Worm (Caenorhabditis elegans) whole organism, early embryonic: Measurements from ENCODE around the gene R06F6.14.

ENCODE experiments used
- B0310.2 ChIP-seq: sonication (generic microtip); optimal IDR thresholded peaks from 2 replicates; lab custom pipeline; 2016; ENCODE audit warnings: mild to moderate bottlenecking, missing genetic modification characterization, missing compliant biosample characterization
- F13C5.2 ChIP-seq: sonication (generic microtip); optimal IDR thresholded peaks from 2 replicates; lab custom pipeline; 2017; ENCODE audit warnings: mild to moderate bottlenecking, missing genetic modification characterization, inconsistent platforms, missing compliant biosample characterization
- aly-1 ChIP-seq: sonication (generic microtip); optimal IDR thresholded peaks from 2 replicates; lab custom pipeline; 2016; ENCODE audit warnings: missing genetic modification characterization, missing compliant biosample characterization
- ama-1 ChIP-seq: fragments of 150-350 bp; optimal IDR thresholded peaks from 2 replicates; lab custom pipeline; 2014
- ceh-13 ChIP-seq: fragments of 200-800 bp; sonication (Bioruptor generic); optimal IDR thresholded peaks from 2 replicates; lab custom pipeline; 2018; ENCODE audit warnings: mild to moderate bottlenecking, missing genetic modification characterization, missing compliant biosample characterization
- ceh-36 ChIP-seq: sonication (generic microtip); optimal IDR thresholded peaks from 2 replicates; lab custom pipeline; 2016; ENCODE audit warnings: missing genetic modification characterization, inconsistent platforms, missing compliant biosample characterization
- ets-7 ChIP-seq: sonication (generic microtip); optimal IDR thresholded peaks from 2 replicates; lab custom pipeline; 2016; ENCODE audit warnings: missing genotype, missing genetic modification characterization, missing compliant biosample characterization
- flt-1 ChIP-seq: fragments of 200-800 bp; sonication (Bioruptor generic); IDR thresholded peaks from 2 replicates; pipeline ENCODE4 v1.3.6; 2022; ENCODE audit warnings: missing genetic modification characterization, missing compliant biosample characterization
- hmbx-1 ChIP-seq: sonication (generic microtip); optimal IDR thresholded peaks from 2 replicates; lab custom pipeline; 2016; ENCODE audit warnings: mild to moderate bottlenecking, missing genetic modification characterization, missing compliant biosample characterization
- hmg-4 ChIP-seq: fragments of 200-800 bp; sonication (Bioruptor generic); optimal IDR thresholded peaks from 2 replicates; lab custom pipeline; 2018; ENCODE audit warnings: mild to moderate bottlenecking, missing genetic modification characterization, missing compliant biosample characterization
- hnd-1 ChIP-seq: sonication (generic microtip); optimal IDR thresholded peaks from 2 replicates; lab custom pipeline; 2016; ENCODE audit warnings: missing genetic modification characterization, missing compliant biosample characterization
- pes-1 ChIP-seq: fragments of 200-800 bp; sonication (Bioruptor generic); IDR thresholded peaks from 2 replicates; pipeline ENCODE4 v1.3.6; 2022; ENCODE audit warnings: missing genetic modification reagents, missing genetic modification characterization, missing compliant biosample characterization
- scrt-1 ChIP-seq: fragments of 200-800 bp; sonication (Bioruptor generic); IDR thresholded peaks from 2 replicates; pipeline ENCODE4 v1.3.6; 2022; ENCODE audit warnings: missing genetic modification characterization, missing compliant biosample characterization
- sea-1 ChIP-seq: fragments of 200-800 bp; sonication (Bioruptor generic); conservative IDR thresholded peaks from 2 replicates; pipeline ENCODE4 v1.3.6; 2022; ENCODE audit warnings: missing genetic modification characterization, missing compliant biosample characterization
- tbx-11 ChIP-seq: fragments of 200-800 bp; sonication (Bioruptor generic); IDR thresholded peaks from 2 replicates; pipeline ENCODE4 v1.3.6; 2022; ENCODE audit warnings: missing genetic modification characterization, missing compliant biosample characterization
- tbx-37 ChIP-seq: fragments of 200-800 bp; sonication (Bioruptor generic); conservative IDR thresholded peaks from 2 replicates; pipeline ENCODE4 v1.3.6; 2022; ENCODE audit warnings: missing genetic modification reagents, missing genetic modification characterization, missing compliant biosample characterization
- tra-4 ChIP-seq: sonication (generic microtip); optimal IDR thresholded peaks from 2 replicates; lab custom pipeline; 2017; ENCODE audit warnings: missing genetic modification characterization, missing compliant biosample characterization

R06F6.14 gene

DNA sequence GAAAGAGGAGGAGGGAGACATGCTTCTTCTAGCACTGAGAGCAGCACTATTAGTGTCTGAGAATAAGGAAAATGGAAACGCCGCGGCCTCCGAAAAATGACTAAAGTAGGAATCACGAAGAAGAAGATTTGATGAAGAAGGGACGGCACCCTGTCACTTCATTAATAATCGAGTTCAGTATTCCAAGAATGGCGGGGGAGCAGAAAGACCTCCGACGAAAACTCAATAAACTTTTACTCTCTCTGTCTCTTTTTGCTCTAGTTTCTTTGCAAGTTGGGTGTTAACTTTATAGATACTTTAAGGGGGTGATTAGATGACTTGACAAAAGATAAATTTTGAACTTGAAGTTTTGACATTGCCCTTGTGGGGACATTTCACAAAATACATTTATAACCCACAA lies 39.8 kb upstream of the R06F6.14 start:
- TF ChIP-seq tbx-11 (GFP tag; lab: Robert Waterston, UW): no peak
- TF ChIP-seq scrt-1 (GFP tag; lab: Robert Waterston, UW): no peak
- TF ChIP-seq sea-1 (GFP tag; lab: Robert Waterston, UW): no peak
- no peak for TF ChIP-seq flt-1 (GFP tag; lab: Robert Waterston, UW)
- no peak for TF ChIP-seq hmg-4
- no peak for TF ChIP-seq hnd-1 (tag; lab: Kevin White, UChicago)
- TF ChIP-seq ceh-13 (GFP tag; lab: Kevin White, UChicago): no peak
- TF ChIP-seq ets-7 (tag; lab: Kevin White, UChicago): no peak
- TF ChIP-seq ceh-36 (tag; lab: Kevin White, UChicago): no peak
- no peak for TF ChIP-seq pes-1 (GFP tag; lab: Robert Waterston, UW)
- TF ChIP-seq ama-1 (lab: Kevin White, UChicago): no peak

DNA sequence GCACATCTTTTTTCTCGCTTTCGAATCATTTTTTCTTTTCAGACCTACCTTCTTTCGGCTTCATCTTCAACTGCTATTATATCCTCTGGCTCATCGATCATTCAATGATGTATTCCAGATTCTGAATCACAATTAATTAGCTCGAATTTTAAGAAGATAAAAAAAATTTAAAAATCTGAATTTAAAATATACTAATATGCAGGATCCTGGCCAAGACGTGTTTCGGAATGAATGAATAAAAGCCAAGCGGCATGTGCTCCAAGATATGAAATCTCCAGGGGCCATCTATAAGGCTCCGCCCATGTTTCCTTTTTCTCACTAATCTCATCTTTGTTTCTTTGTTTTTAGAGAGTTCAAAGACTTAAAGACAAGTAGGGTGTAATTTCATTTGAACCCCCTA lies 31.1 kb upstream of the R06F6.14 start, which contains the start of gene mpz-1:
Gene mpz-1 (minus strand): TSS at position 101 of the 400 bp plus-strand sequence.
- no peak for TF ChIP-seq aly-1
- no peak for TF ChIP-seq flt-1 (GFP tag; lab: Robert Waterston, UW)
- TF ChIP-seq B0310.2 (tag; lab: Kevin White, UChicago): no peak
- no peak for TF ChIP-seq ceh-13 (GFP tag; lab: Kevin White, UChicago)
- TF ChIP-seq ama-1 (lab: Kevin White, UChicago): no peak
- TF ChIP-seq pes-1 (GFP tag; lab: Robert Waterston, UW): no peak
- no peak for TF ChIP-seq tra-4 (tag; lab: Kevin White, UChicago)
- no peak for TF ChIP-seq hmbx-1 (tag; lab: Kevin White, UChicago)
- TF ChIP-seq tbx-11 (GFP tag; lab: Robert Waterston, UW): no peak
- no peak for TF ChIP-seq hnd-1 (tag; lab: Kevin White, UChicago)
- no peak for TF ChIP-seq tbx-37
- TF ChIP-seq sea-1 (GFP tag; lab: Robert Waterston, UW): no peak
- TF ChIP-seq F13C5.2 (tag; lab: Kevin White, UChicago): no peak

DNA sequence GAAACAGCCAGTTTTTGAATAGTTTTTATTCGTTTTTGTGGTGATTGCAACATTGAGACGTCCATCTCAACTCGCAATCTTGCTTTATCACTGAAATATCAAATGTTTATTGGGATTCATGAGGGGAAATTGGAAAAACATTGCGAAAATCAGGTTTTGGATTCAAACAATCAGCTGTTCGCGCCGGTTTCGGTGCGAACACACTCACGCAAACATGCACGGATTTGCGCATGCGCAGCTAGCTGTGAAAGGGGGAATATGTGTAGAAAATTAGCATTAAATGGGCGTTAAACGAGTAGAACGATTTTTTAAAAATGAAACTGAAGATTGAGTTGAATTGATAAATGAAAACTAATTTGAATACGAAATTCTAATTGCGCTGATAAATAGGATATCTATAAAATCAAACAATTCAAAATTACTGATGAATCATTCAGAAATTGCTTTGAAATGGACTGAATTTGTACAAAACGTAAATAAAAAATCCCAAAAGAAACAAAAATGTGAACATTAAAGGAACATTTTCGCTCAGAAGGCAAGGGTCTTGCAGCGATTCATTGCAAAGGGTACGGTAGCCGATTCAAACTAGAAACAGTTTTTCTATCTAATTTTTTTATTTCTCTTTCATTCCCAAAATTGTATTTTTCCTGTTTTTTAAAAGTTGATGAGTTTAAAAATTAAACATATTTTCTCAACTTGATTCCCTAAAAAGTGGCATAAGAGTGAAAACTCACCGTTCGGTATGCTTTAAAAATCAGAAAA lies 25.7 kb upstream of the R06F6.14 start, which contains the start of gene ect-2:
Gene ect-2 (minus strand): TSS at position 762 of the 762 bp plus-strand sequence.
- no peak for TF ChIP-seq B0310.2 (tag; lab: Kevin White, UChicago)
- no peak for TF ChIP-seq hmbx-1 (tag; lab: Kevin White, UChicago)
- no peak for TF ChIP-seq ama-1 (lab: Kevin White, UChicago)
- no peak for TF ChIP-seq ceh-36 (tag; lab: Kevin White, UChicago)
- TF ChIP-seq ets-7 (tag; lab: Kevin White, UChicago): no peak
- TF ChIP-seq scrt-1 (GFP tag; lab: Robert Waterston, UW): no peak
- TF ChIP-seq tra-4 (tag; lab: Kevin White, UChicago): no peak
- no peak for TF ChIP-seq aly-1
- TF ChIP-seq F13C5.2 (tag; lab: Kevin White, UChicago): no peak
- TF ChIP-seq sea-1 (GFP tag; lab: Robert Waterston, UW): no peak
- no peak for TF ChIP-seq tbx-37
- no peak for TF ChIP-seq pes-1 (GFP tag; lab: Robert Waterston, UW)
- TF ChIP-seq hmg-4: no peak

DNA sequence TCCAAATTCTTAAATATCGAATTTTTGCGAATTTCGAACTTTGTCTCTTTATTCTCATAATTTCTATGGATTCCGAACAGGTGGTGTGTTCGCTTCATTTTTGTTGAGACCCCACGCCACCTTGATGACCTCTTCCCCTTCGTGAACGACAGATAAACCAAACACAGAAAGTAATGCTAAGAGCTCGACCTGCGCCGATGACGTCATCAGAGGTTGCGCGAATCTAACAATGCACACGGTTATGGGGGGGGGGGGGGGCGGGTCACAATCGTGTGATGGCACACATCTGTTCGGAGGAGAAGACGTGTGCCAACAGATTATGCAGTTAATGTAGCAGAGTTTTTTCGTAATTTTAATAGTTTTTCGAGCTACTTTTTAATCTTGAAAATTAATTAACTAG lies 24.8 kb upstream of the R06F6.14 start:
- TF ChIP-seq tbx-37: no peak
- TF ChIP-seq ceh-36 (tag; lab: Kevin White, UChicago): no peak
- TF ChIP-seq hmbx-1 (tag; lab: Kevin White, UChicago): no peak
- TF ChIP-seq ceh-13 (GFP tag; lab: Kevin White, UChicago): no peak
- no peak for TF ChIP-seq tra-4 (tag; lab: Kevin White, UChicago)
- no peak for TF ChIP-seq F13C5.2 (tag; lab: Kevin White, UChicago)
- no peak for TF ChIP-seq tbx-11 (GFP tag; lab: Robert Waterston, UW)
- TF ChIP-seq pes-1 (GFP tag; lab: Robert Waterston, UW): no peak

DNA sequence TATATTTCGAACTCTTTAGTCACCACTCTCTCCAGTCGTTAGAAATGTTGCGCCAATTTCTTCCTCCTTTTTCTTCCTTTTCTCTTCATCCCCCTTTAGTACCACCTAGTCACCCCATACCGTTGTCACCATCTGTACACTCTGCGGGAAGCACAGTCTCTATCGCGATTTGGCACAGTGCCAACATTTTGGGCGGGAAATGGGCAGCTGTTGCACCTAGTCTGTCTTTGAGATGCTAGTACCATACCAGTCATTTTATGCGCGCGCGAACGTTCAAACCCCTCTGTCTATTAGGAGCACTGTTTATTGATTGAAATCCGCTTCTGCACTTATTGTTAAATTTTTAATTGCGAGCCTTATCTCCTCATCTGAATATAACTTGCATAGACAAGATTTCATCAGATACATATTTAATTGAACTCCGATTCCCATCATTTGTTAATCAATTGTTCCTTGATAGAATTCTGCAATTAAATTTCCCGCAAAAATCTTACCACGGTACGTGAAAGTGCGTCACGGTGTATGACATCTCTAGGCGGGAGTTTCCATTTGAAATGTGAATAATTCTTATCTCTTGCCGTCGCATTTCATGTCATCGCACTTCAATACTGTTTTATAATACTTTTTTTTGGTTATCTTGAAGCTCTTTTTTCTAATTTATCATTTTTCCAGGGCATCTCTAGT lies 24.2 kb upstream of the R06F6.14 start, which contains the start of gene cdl-1:
Gene cdl-1 (plus strand): TSS at position 673 of the 684 bp plus-strand sequence.
- TF ChIP-seq sea-1 (GFP tag; lab: Robert Waterston, UW) (no peak), tbx-37 (no peak), flt-1 (GFP tag; lab: Robert Waterston, UW) (0 out of 2 replicates have a peak, but pooled peaks have one; percentile 12), tra-4 (tag; lab: Kevin White, UChicago) (no peak)

DNA sequence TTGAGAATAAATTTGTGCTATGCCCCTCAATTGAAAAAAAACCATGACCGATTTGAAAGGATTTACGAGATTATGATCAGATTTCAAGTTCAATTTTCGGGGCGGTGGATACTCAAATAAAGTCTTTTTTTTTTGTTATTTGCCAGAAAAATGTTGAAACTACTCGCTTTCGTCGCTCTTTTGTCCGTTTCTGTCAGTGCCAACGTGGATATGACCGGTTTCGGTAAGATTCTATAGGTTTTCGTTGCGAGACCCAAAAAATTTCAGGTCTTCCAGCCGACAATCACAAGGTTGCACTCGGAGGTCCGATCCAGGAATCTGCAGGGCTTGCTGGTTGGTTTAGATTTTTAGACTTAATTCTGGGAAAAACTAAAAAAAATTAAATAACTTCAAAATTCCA lies 21.9 kb upstream of the R06F6.14 start, which contains the start of gene tag-209:
Gene tag-209 (plus strand): TSS at position 73 of the 400 bp plus-strand sequence.
- TF ChIP-seq hmg-4 (no peak), tbx-11 (GFP tag; lab: Robert Waterston, UW) (no peak), hmbx-1 (tag; lab: Kevin White, UChicago) (no peak), hnd-1 (tag; lab: Kevin White, UChicago) (no peak), B0310.2 (tag; lab: Kevin White, UChicago) (no peak), sea-1 (GFP tag; lab: Robert Waterston, UW) (no peak), tra-4 (tag; lab: Kevin White, UChicago) (no peak), scrt-1 (GFP tag; lab: Robert Waterston, UW) (no peak), ceh-13 (GFP tag; lab: Kevin White, UChicago) (no peak), F13C5.2 (tag; lab: Kevin White, UChicago) (no peak), aly-1 (no peak), ama-1 (lab: Kevin White, UChicago) (peak; percentile 87), tbx-37 (no peak), flt-1 (GFP tag; lab: Robert Waterston, UW) (no peak), ets-7 (tag; lab: Kevin White, UChicago) (no peak), ceh-36 (tag; lab: Kevin White, UChicago) (no peak), pes-1 (GFP tag; lab: Robert Waterston, UW) (0 out of 2 replicates have a peak, but pooled peaks have one; percentile 5)
